Worm (Caenorhabditis elegans) whole organism, L4/young adult: Measurements from ENCODE around the gene lec-11.

ENCODE experiments used
- W03F9.2 ChIP-seq: fragments of 150-350 bp; optimal IDR thresholded peaks from 2 replicates; lab custom pipeline; 2014; ENCODE audit warnings: missing biosample characterization, missing genetic modification characterization
- dao-5 ChIP-seq: sonication (generic microtip); optimal IDR thresholded peaks from 2 replicates; lab custom pipeline; 2016; ENCODE audit warnings: missing genotype, missing genetic modification characterization, moderate library complexity, missing compliant biosample characterization
- him-1 ChIP-seq: sonication (generic microtip); optimal IDR thresholded peaks from 2 replicates; lab custom pipeline; 2016; ENCODE audit warnings: missing genotype, missing genetic modification reagents, missing genetic modification characterization, missing compliant biosample characterization

Gene lec-11

ce11 chrIV:6581658-6582057 is 8.3 kb downstream of the lec-11 start:
- no peak for TF ChIP-seq him-1 (tag; lab: Kevin White, UChicago)
- no peak for TF ChIP-seq dao-5 (tag; lab: Kevin White, UChicago)
- no peak for TF ChIP-seq W03F9.2 (tag; lab: Kevin White, UChicago)

ce11 chrIV:6577914-6578313 is 12.0 kb downstream of the lec-11 start, which contains the start of gene C43G2.3:
Gene C43G2.3, plus strand, starts transcription at chrIV:6578214.
- TF ChIP-seq dao-5 (tag; lab: Kevin White, UChicago) (no peak), W03F9.2 (tag; lab: Kevin White, UChicago) (no peak), him-1 (tag; lab: Kevin White, UChicago) (no peak)

ce11 chrIV:6576728-6577101 is 13.2 kb downstream of the lec-11 start:
- no peak for TF ChIP-seq W03F9.2 (tag; lab: Kevin White, UChicago)
- no peak for TF ChIP-seq dao-5 (tag; lab: Kevin White, UChicago)
- no peak for TF ChIP-seq him-1 (tag; lab: Kevin White, UChicago)

ce11 chrIV:6575959-6576727 is 13.8 kb downstream of the lec-11 start:
- TF ChIP-seq him-1 (tag; lab: Kevin White, UChicago) (no peak), dao-5 (tag; lab: Kevin White, UChicago) (no peak), W03F9.2 (tag; lab: Kevin White, UChicago) (no peak)

ce11 chrIV:6574343-6574742 is 15.6 kb downstream of the lec-11 start:
- TF ChIP-seq W03F9.2 (tag; lab: Kevin White, UChicago), result no peak
- no peak for TF ChIP-seq dao-5 (tag; lab: Kevin White, UChicago)
- no peak for TF ChIP-seq him-1 (tag; lab: Kevin White, UChicago)

- no peak for TF ChIP-seq dao-5 (tag; lab: Kevin White, UChicago)
- TF ChIP-seq W03F9.2 (tag; lab: Kevin White, UChicago), result no peak
- TF ChIP-seq him-1 (tag; lab: Kevin White, UChicago), result no peak
Observed at ce11 chrIV:6572655-6573054, 17.3 kb downstream of the lec-11 start.

- TF ChIP-seq him-1 (tag; lab: Kevin White, UChicago) (no peak), dao-5 (tag; lab: Kevin White, UChicago) (no peak), W03F9.2 (tag; lab: Kevin White, UChicago) (no peak)
Observed at ce11 chrIV:6572238-6572637, 17.7 kb downstream of the lec-11 start, which contains the start of gene bicd-1. Gene bicd-1, minus strand, starts transcription at chrIV:6572338.

- TF ChIP-seq dao-5 (tag; lab: Kevin White, UChicago), result no peak
- no peak for TF ChIP-seq him-1 (tag; lab: Kevin White, UChicago)
- no peak for TF ChIP-seq W03F9.2 (tag; lab: Kevin White, UChicago)
Observed at ce11 chrIV:6565605-6566004, 24.3 kb downstream of the lec-11 start.

- no peak for TF ChIP-seq W03F9.2 (tag; lab: Kevin White, UChicago)
- no peak for TF ChIP-seq dao-5 (tag; lab: Kevin White, UChicago)
- no peak for TF ChIP-seq him-1 (tag; lab: Kevin White, UChicago)
Observed at ce11 chrIV:6562039-6562438, 27.9 kb downstream of the lec-11 start.

- TF ChIP-seq him-1 (tag; lab: Kevin White, UChicago) (no peak), W03F9.2 (tag; lab: Kevin White, UChicago) (no peak), dao-5 (tag; lab: Kevin White, UChicago) (no peak)
Observed at ce11 chrIV:6560434-6560833, 29.5 kb downstream of the lec-11 start, which contains the start of gene best-9. Gene best-9, plus strand, starts transcription at chrIV:6560734.

ce11 chrIV:6556624-6557368 is 33.2 kb downstream of the lec-11 start, which contains the start of gene try-3:
Gene try-3, plus strand, starts transcription at chrIV:6557155.
- TF ChIP-seq him-1 (tag; lab: Kevin White, UChicago) (peak; percentile 45), W03F9.2 (tag; lab: Kevin White, UChicago) (peak; percentile 19), dao-5 (tag; lab: Kevin White, UChicago) (peak; percentile 9)

- TF ChIP-seq dao-5 (tag; lab: Kevin White, UChicago) (no peak), him-1 (tag; lab: Kevin White, UChicago) (no peak), W03F9.2 (tag; lab: Kevin White, UChicago) (no peak)
Observed at ce11 chrIV:6555388-6556330, 34.3 kb downstream of the lec-11 start, which contains the start of gene paqr-1. Gene paqr-1, minus strand, starts transcription at chrIV:6555438.
